Worm (Caenorhabditis elegans) whole organism, L1 larva: ENCODE measurements around the gene R05D8.11.

ENCODE experiments used
- aha-1 ChIP-seq: fragments of 150-350 bp; optimal IDR thresholded peaks from 2 replicates; lab custom pipeline; 2014; ENCODE audit warnings: missing biosample characterization, missing genetic modification characterization
- egl-27 ChIP-seq, 2 experiments: fragments of 150-350 bp in 1 of 2; sonication (generic microtip); optimal IDR thresholded peaks; 3 replicates each; lab custom pipeline; 2017 to 2018; ENCODE audit warnings: missing biosample characterization in 2 of 2, missing genetic modification characterization in 2 of 2, missing genetic modification reagents in 2 of 2
- grh-1 ChIP-seq: fragments of 200-800 bp; sonication (Bioruptor generic); IDR thresholded peaks from 2 replicates; pipeline ENCODE4 v1.3.6; 2022; ENCODE audit warnings: missing genetic modification reagents, missing genetic modification characterization, missing compliant biosample characterization
- mep-1 ChIP-seq: fragments of 150-350 bp; optimal IDR thresholded peaks from 2 replicates; lab custom pipeline; 2014; ENCODE audit warnings: missing biosample characterization, missing genetic modification characterization
- nhr-77 ChIP-seq: fragments of 150-350 bp; optimal IDR thresholded peaks from 2 replicates; lab custom pipeline; 2014; ENCODE audit warnings: missing biosample characterization, missing genetic modification characterization

ce11 chrV:2799172-2799869 is 18.6 kb upstream of the R05D8.11 start:
- TF ChIP-seq nhr-77 (tag; lab: Kevin White, UChicago) (no peak), grh-1 (GFP tag; lab: Robert Waterston, UW) (no peak), aha-1 (tag; lab: Kevin White, UChicago) (no peak), mep-1 (tag; lab: Kevin White, UChicago) (no peak), egl-27 (tag; optimal IDR thresholded peaks at IDR 0.05; lab: Kevin White, UChicago) (no peak)
